Worm (Caenorhabditis elegans): ENCODE results near the gene srh-271.

DNA sequence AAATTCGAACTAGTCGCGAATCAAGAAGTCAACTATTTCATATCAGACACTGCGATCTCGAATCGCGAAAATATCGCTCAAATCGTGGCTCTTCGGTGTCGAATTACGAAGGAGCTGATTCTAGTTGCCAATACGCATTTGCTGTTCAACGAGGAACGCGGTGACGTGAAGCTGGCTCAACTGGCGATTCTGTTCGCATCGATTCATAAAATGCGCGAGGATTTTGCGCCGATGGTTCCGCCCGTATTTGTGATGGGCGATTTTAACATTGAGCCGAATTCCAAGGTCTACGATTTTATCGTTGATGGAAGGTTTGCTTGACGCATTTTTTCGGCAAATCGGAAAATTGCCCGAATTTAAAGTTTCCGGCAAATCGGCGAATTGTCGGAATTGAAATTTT lies 38.7 kb upstream of the srh-271 start:
- TF ChIP-seq nhr-28 (tag; optimal IDR thresholded peaks at IDR 0.05), result no peak
- no peak for TF ChIP-seq nhr-237 (tag; optimal IDR thresholded peaks at IDR 0.05)
- TF ChIP-seq unc-39 (tag; optimal IDR thresholded peaks at IDR 0.05), result no peak
- no peak for TF ChIP-seq ztf-11 (tag; optimal IDR thresholded peaks at IDR 0.05)

Measured in whole organism, mixed stage, embryonic.